Fruit fly (Drosophila melanogaster): Measurements from ENCODE around the gene ttm2.

- TF ChIP-seq CG7368 (GFP tag; optimal IDR thresholded peaks at IDR 0.05) (no peak), net (GFP tag; optimal IDR thresholded peaks at IDR 0.05) (no peak), CG32006 (GFP tag; optimal IDR thresholded peaks at IDR 0.05) (no peak), acj6 (GFP tag; optimal IDR thresholded peaks at IDR 0.05) (peak; percentile 36), achi (GFP tag; optimal IDR thresholded peaks at IDR 0.05) (peak; percentile 69), Hr39 (GFP tag; optimal IDR thresholded peaks at IDR 0.05) (peak; percentile 43), CG6792 (GFP tag; optimal IDR thresholded peaks at IDR 0.05) (no peak), Gug (GFP tag; IDR thresholded peaks at IDR 0.05) (no peak), Smox (GFP tag; optimal IDR thresholded peaks at IDR 0.05) (no peak), Hr4 (GFP tag; optimal IDR thresholded peaks at IDR 0.05) (no peak)
Measured at dm6 chr3L:264378-265151, 10.4 kb upstream of the ttm2 start, which contains the start of the genes Tudor-SN and mRpL17.

All from whole organism, prepupa.